Worm (Caenorhabditis elegans): ENCODE data around the gene F36H12.10.
A peak's percentile ranks its signal among the peaks of the same experiment; 100 is the strongest.
"Not testable (repeated sequence)": the region's sequence is repeated elsewhere in the genome, so short reads cannot be mapped to it uniquely, and the experiment has no call there.

Gene F36H12.10

ce11 chrIV:5274123-5274581, 19.6 kb upstream of the F36H12.10 start, which contains the start of gene slfl-4:
Gene slfl-4 (plus strand): TSS chrIV:5274531.
- TF ChIP-seq saeg-2 (GFP tag; IDR thresholded peaks at IDR 0.05) = no peak
- TF ChIP-seq nhr-76 (tag; optimal IDR thresholded peaks at IDR 0.05) = no peak
- TF ChIP-seq unc-130 (GFP tag; optimal IDR thresholded peaks at IDR 0.05) = no peak
- TF ChIP-seq nhr-41 (GFP tag; IDR thresholded peaks at IDR 0.05) = no peak
- no peak for TF ChIP-seq ZK337.2 (GFP tag; IDR thresholded peaks at IDR 0.05)
- no peak for TF ChIP-seq Y105C5A.15 (GFP tag; IDR thresholded peaks at IDR 0.05)
- no peak for TF ChIP-seq dpl-1 (GFP tag; optimal IDR thresholded peaks at IDR 0.05)
- TF ChIP-seq dmd-6 (GFP tag; IDR thresholded peaks at IDR 0.05) = no peak

- TF ChIP-seq set-16 (GFP tag; IDR thresholded peaks at IDR 0.05) (peak; percentile 60; the same call in 1 of the 2 replicates), zip-11 (GFP tag; IDR thresholded peaks at IDR 0.05) (no peak), unc-62 (GFP tag; optimal IDR thresholded peaks at IDR 0.05 in 1 of 2) (peak in 1 of 2 experiments; percentile 54), unc-62 (tag; optimal IDR thresholded peaks at IDR 0.05) (no peak)
Measured at ce11 chrIV:5273385-5273784, 18.8 kb upstream of the F36H12.10 start.

- TF ChIP-seq unc-62 (GFP tag; optimal IDR thresholded peaks at IDR 0.05 in 1 of 2) (peak in 1 of 2 experiments; percentile 65), unc-62 (tag; optimal IDR thresholded peaks at IDR 0.05) (no peak), nhr-77 (tag; optimal IDR thresholded peaks at IDR 0.05) (no peak), arid-1 (GFP tag; conservative IDR thresholded peaks at IDR 0.05) (no peak)
Measured at ce11 chrIV:5272518-5272917, 17.9 kb upstream of the F36H12.10 start, which contains the start of gene F36H12.3. Gene F36H12.3 (plus strand): TSS chrIV:5272818.

ce11 chrIV:5268803-5269202, 14.2 kb upstream of the F36H12.10 start, which contains the start of gene F36H12.4:
Gene F36H12.4 (plus strand): TSS chrIV:5269103.
- TF ChIP-seq saeg-2 (GFP tag; IDR thresholded peaks at IDR 0.05) = no peak
- TF ChIP-seq T26A8.4 (GFP tag; IDR thresholded peaks at IDR 0.05) = no peak
- no peak for TF ChIP-seq unc-62 (GFP tag; optimal IDR thresholded peaks at IDR 0.05 in 1 of 2)
- no peak for TF ChIP-seq unc-62 (tag; optimal IDR thresholded peaks at IDR 0.05)
- TF ChIP-seq Y5F2A.4 (GFP tag; optimal IDR thresholded peaks at IDR 0.05) = no peak
- no peak for TF ChIP-seq zfp-3 (GFP tag; conservative IDR thresholded peaks at IDR 0.05)
- no peak for TF ChIP-seq lir-3 (tag; optimal IDR thresholded peaks at IDR 0.05)
- no peak for TF ChIP-seq lin-39 (tag; optimal IDR thresholded peaks at IDR 0.05)
- no peak for TF ChIP-seq fkh-10 (GFP tag; optimal IDR thresholded peaks at IDR 0.05)
- TF ChIP-seq ztf-7 (tag; optimal IDR thresholded peaks at IDR 0.05) = no peak

- TF ChIP-seq snpc-1.2 (GFP tag; IDR thresholded peaks at IDR 0.05) (no peak), unc-130 (GFP tag; optimal IDR thresholded peaks at IDR 0.05) (no peak), daf-12 (tag; optimal IDR thresholded peaks at IDR 0.05) (no peak), lin-1 (GFP tag; IDR thresholded peaks at IDR 0.05) (no peak), nhr-11 (tag; optimal IDR thresholded peaks at IDR 0.05) (no peak), aly-2 (tag; optimal IDR thresholded peaks at IDR 0.05) (no peak), Y5F2A.4 (GFP tag; optimal IDR thresholded peaks at IDR 0.05) (no peak), lin-38 (GFP tag; IDR thresholded peaks at IDR 0.05) (no peak), daf-8 (GFP tag; IDR thresholded peaks at IDR 0.05) (no peak), nhr-10 (tag; optimal IDR thresholded peaks at IDR 0.05) (no peak)
Measured at ce11 chrIV:5266474-5266873, 11.9 kb upstream of the F36H12.10 start, which contains the start of gene F36H12.5. Gene F36H12.5 (plus strand): TSS chrIV:5266774.

ce11 chrIV:5264700-5265210, 10.2 kb upstream of the F36H12.10 start:
- peak; percentile 60 for TF ChIP-seq lin-38 (GFP tag; IDR thresholded peaks at IDR 0.05)
- TF ChIP-seq mdt-29 (GFP tag; IDR thresholded peaks at IDR 0.05) = peak; percentile 72
- peak; percentile 57 for TF ChIP-seq aha-1 (tag)
- 0 out of 2 replicates have a peak, but pooled peaks have one; percentile 35 for TF ChIP-seq ceh-44 (GFP tag; IDR thresholded peaks at IDR 0.05)
- TF ChIP-seq ama-1 (optimal IDR thresholded peaks at IDR 0.05) = peak; percentile 32
- 0 out of 2 replicates have a peak, but pooled peaks have one; percentile 28 for TF ChIP-seq arid-1 (GFP tag; conservative IDR thresholded peaks at IDR 0.05)
- TF ChIP-seq F44E2.7 (GFP tag; IDR thresholded peaks at IDR 0.05) = 0 out of 2 replicates have a peak, but pooled peaks have one; percentile 30
- peak; percentile 97 for TF ChIP-seq snpc-1.2 (GFP tag; IDR thresholded peaks at IDR 0.05)
- TF ChIP-seq Y48G9A.11 (GFP tag; IDR thresholded peaks at IDR 0.05) = peak; percentile 30; the same call in 1 of the 2 replicates
- peak; percentile 56 for TF ChIP-seq F49E8.2 (tag; optimal IDR thresholded peaks at IDR 0.05; ENCODE audit: borderline replicate concordance)
- 0 out of 2 replicates have a peak, but pooled peaks have one; percentile 25 for TF ChIP-seq Y105C5A.15 (GFP tag; IDR thresholded peaks at IDR 0.05)
- TF ChIP-seq unc-62 (GFP tag; optimal IDR thresholded peaks at IDR 0.05 in 1 of 2) = peak in 1 of 2 experiments; percentile 31
- TF ChIP-seq unc-62 (tag; optimal IDR thresholded peaks at IDR 0.05) = not testable (repeated sequence)
- peak; percentile 77 for TF ChIP-seq T26A8.4 (GFP tag; IDR thresholded peaks at IDR 0.05)

Data from whole organism, L4 larva.